Fruit fly (Drosophila melanogaster): ENCODE results near the gene ssx.

The ssx gene

DNA sequence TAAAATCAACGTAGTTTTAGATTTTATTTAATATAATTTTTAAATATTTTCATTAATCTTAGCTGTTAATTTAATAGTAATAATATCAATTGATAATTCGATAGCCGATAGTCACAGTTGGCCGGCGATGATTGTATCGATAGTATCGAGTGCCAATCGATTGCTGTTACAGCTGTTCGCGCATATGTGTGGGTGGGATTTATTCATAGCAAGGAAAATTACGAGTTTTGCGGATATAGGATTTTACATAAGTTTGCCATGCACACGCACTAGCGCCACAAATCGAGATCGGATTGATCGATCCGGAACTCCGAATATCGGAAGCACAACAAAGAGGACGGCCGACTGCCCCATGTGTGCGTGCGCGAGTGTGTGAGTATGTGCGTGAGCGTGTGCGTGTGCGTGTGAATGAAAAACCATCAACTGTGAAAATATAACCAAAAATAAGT is 28.4 kb upstream of the ssx start, which contains the start of gene Naa30A (continued):
- no peak for TF ChIP-seq CG9609 (GFP tag; optimal IDR thresholded peaks at IDR 0.05)
- no peak for TF ChIP-seq CG10462 (GFP tag; optimal IDR thresholded peaks at IDR 0.05)
- TF ChIP-seq CG1792 (GFP tag; optimal IDR thresholded peaks at IDR 0.05), result no peak
- peak; percentile 97 for TF ChIP-seq bbx (GFP tag; IDR thresholded peaks at IDR 0.05; ENCODE audit: partially characterized antibody)
- no peak for TF ChIP-seq Aef1 (GFP tag; IDR thresholded peaks at IDR 0.05)
- no peak for TF ChIP-seq bsh (GFP tag; optimal IDR thresholded peaks at IDR 0.05)
- TF ChIP-seq CG10565 (GFP tag; optimal IDR thresholded peaks at IDR 0.05), result no peak
- TF ChIP-seq CG1602 (GFP tag; optimal IDR thresholded peaks at IDR 0.05), result no peak
- no peak for TF ChIP-seq her (GFP tag; optimal IDR thresholded peaks at IDR 0.05)
- no peak for TF ChIP-seq CG8944 (GFP tag; optimal IDR thresholded peaks at IDR 0.05)
- no peak for TF ChIP-seq NC2α (GFP tag; optimal IDR thresholded peaks at IDR 0.05)
- no peak for TF ChIP-seq CG31365 (tag; optimal IDR thresholded peaks at IDR 0.05)
- no peak for TF ChIP-seq Atf3 (GFP tag; optimal IDR thresholded peaks at IDR 0.05)
- TF ChIP-seq prd (optimal IDR thresholded peaks at IDR 0.05), result no peak
- TF ChIP-seq prd (GFP tag; IDR thresholded peaks at IDR 0.05), result no peak
- no peak for TF ChIP-seq toy (GFP tag; IDR thresholded peaks at IDR 0.05)
- TF ChIP-seq CG6813 (GFP tag; optimal IDR thresholded peaks at IDR 0.05), result no peak
- no peak for TF ChIP-seq CG7786 (GFP tag; optimal IDR thresholded peaks at IDR 0.05)
- no peak for TF ChIP-seq Optix (GFP tag; IDR thresholded peaks at IDR 0.05)
- TF ChIP-seq CG8388 (GFP tag; optimal IDR thresholded peaks at IDR 0.05), result no peak
- no peak for TF ChIP-seq CG10979 (tag; optimal IDR thresholded peaks at IDR 0.05)
- TF ChIP-seq slou (GFP tag; optimal IDR thresholded peaks at IDR 0.05), result no peak
- TF ChIP-seq CG6175 (GFP tag; IDR thresholded peaks at IDR 0.05), result no peak
- no peak for TF ChIP-seq Jarid2 (GFP tag; optimal IDR thresholded peaks at IDR 0.05)
- no peak for TF ChIP-seq croc (GFP tag; conservative IDR thresholded peaks at IDR 0.05)
- no peak for TF ChIP-seq Dek (tag; optimal IDR thresholded peaks at IDR 0.05)
- peak; percentile 64; the same call in 1 of the 3 replicates for TF ChIP-seq sr (GFP tag; IDR thresholded peaks at IDR 0.05)
- no peak for TF ChIP-seq pros (GFP tag; optimal IDR thresholded peaks at IDR 0.05)
- no peak for TF ChIP-seq CG3847 (GFP tag; IDR thresholded peaks at IDR 0.05)
- TF ChIP-seq CG7271 (tag; optimal IDR thresholded peaks at IDR 0.05), result no peak
- peak; percentile 96 for TF ChIP-seq Opbp (GFP tag; IDR thresholded peaks at IDR 0.05; ENCODE audit: partially characterized antibody)
- peak; percentile 24 for TF ChIP-seq CG12391 (tag; optimal IDR thresholded peaks at IDR 0.05)
- peak; percentile 87 for TF ChIP-seq CG8478 (optimal IDR thresholded peaks at IDR 0.05)
- no peak for TF ChIP-seq gsb (GFP tag; IDR thresholded peaks at IDR 0.05)
- no peak for TF ChIP-seq CG12236 (GFP tag; optimal IDR thresholded peaks at IDR 0.05)
- no peak for TF ChIP-seq CG11504 (tag; optimal IDR thresholded peaks at IDR 0.05)
- TF ChIP-seq CG14441 (GFP tag; IDR thresholded peaks at IDR 0.05), result no peak
- TF ChIP-seq Six4 (GFP tag; optimal IDR thresholded peaks at IDR 0.05), result no peak
- no peak for TF ChIP-seq seq (GFP tag; IDR thresholded peaks at IDR 0.05)
- no peak for TF ChIP-seq Awh (GFP tag; IDR thresholded peaks at IDR 0.05)
- peak; percentile 22; the same call in 1 of the 2 replicates for TF ChIP-seq CG9932 (GFP tag; IDR thresholded peaks at IDR 0.05)
- TF ChIP-seq bigmax (GFP tag; optimal IDR thresholded peaks at IDR 0.05), result peak; percentile 67
- no peak for TF ChIP-seq Kr (GFP tag; optimal IDR thresholded peaks at IDR 0.05)
- no peak for TF ChIP-seq ase (GFP tag; IDR thresholded peaks at IDR 0.05)
- TF ChIP-seq Sox100B (GFP tag; optimal IDR thresholded peaks at IDR 0.05), result no peak
- peak in 1 of 2 experiments; percentile 24 for TF ChIP-seq dpn (GFP tag; optimal IDR thresholded peaks at IDR 0.05)
- no peak for TF ChIP-seq gsb-n (tag; optimal IDR thresholded peaks at IDR 0.05)
- TF ChIP-seq CG4282 (GFP tag; optimal IDR thresholded peaks at IDR 0.05), result no peak
- TF ChIP-seq repo (GFP tag; optimal IDR thresholded peaks at IDR 0.05), result no peak
- no peak for TF ChIP-seq ttk (GFP tag; IDR thresholded peaks at IDR 0.05)
- no peak for TF ChIP-seq wor (GFP tag; IDR thresholded peaks at IDR 0.05)
- TF ChIP-seq Ets97D (GFP tag; optimal IDR thresholded peaks at IDR 0.05), result peak; percentile 18
- TF ChIP-seq CG11696 (GFP tag; IDR thresholded peaks at IDR 0.05), result no peak

All from whole organism, embryonic.